Worm (Caenorhabditis elegans) whole organism, young adult: ENCODE measurements around the gene mrps-18B.

ENCODE experiments used
- B0336.3 ChIP-seq: fragments of 200-800 bp; sonication (Bioruptor generic); IDR thresholded peaks from 2 replicates; pipeline ENCODE4 v1.3.6; 2022; ENCODE audit warnings: missing genetic modification characterization, missing compliant biosample characterization
- ama-1 ChIP-seq, 3 experiments: fragments of 150-350 bp in 1 of 3; sonication (generic microtip) in 2 of 3; optimal IDR thresholded peaks; 2 replicates each; lab custom pipeline; 2014 to 2018; ENCODE audit warnings: missing biosample characterization in 2 of 3, missing genetic modification characterization in 2 of 3, missing genetic modification reagents in 2 of 3
- aptf-2 ChIP-seq: fragments of 200-800 bp; sonication (Bioruptor generic); conservative IDR thresholded peaks from 2 replicates; pipeline ENCODE4 v1.3.6; 2022; ENCODE audit warnings: missing genetic modification reagents, missing genetic modification characterization, missing compliant biosample characterization
- dox-1 ChIP-seq: fragments of 200-800 bp; sonication (Bioruptor generic); IDR thresholded peaks from 2 replicates; pipeline ENCODE4 v1.3.6; 2022; ENCODE audit warnings: missing genetic modification reagents, missing genetic modification characterization, missing compliant biosample characterization
- lin-35 ChIP-seq, 3 experiments: fragments of 150-350 bp in 2 of 3; sonication (generic microtip) in 1 of 3; optimal IDR thresholded peaks; 2 replicates each; lab custom pipeline; 2014 to 2018; ENCODE audit warnings: missing biosample characterization in 3 of 3, missing genetic modification characterization in 3 of 3, missing genetic modification reagents in 3 of 3
- lsy-27 ChIP-seq: sonication (generic microtip); optimal IDR thresholded peaks from 2 replicates; lab custom pipeline; 2017; ENCODE audit warnings: missing genetic modification characterization, mild to moderate bottlenecking, missing compliant biosample characterization, antibody characterized with exemption, missing genotype, borderline replicate concordance; ENCODE audit not compliant: insufficient read depth
- sea-2 ChIP-seq: fragments of 200-800 bp; sonication (Bioruptor generic); IDR thresholded peaks from 2 replicates; pipeline ENCODE4 v1.3.6; 2022; ENCODE audit warnings: missing genetic modification characterization, missing compliant biosample characterization
- snpc-3.4 ChIP-seq: sonication (generic microtip); optimal IDR thresholded peaks from 2 replicates; lab custom pipeline; 2017; ENCODE audit warnings: missing genetic modification characterization, mild to moderate bottlenecking, missing compliant biosample characterization, antibody characterized with exemption, moderate library complexity, missing genotype, missing genetic modification reagents

ce11 chrII:8515521-8515920, 10.0 kb upstream of the mrps-18B start:
- TF ChIP-seq dox-1 (GFP tag; lab: Robert Waterston, UW) (no peak), B0336.3 (GFP tag; lab: Robert Waterston, UW) (no peak), aptf-2 (GFP tag; lab: Robert Waterston, UW) (no peak), lin-35 (GFP tag; optimal IDR thresholded peaks at IDR 0.05; lab: Kevin White, UChicago) (no peak), ama-1 (optimal IDR thresholded peaks at IDR 0.05; lab: Kevin White, UChicago) (no peak), ama-1 (GFP tag; optimal IDR thresholded peaks at IDR 0.05; lab: Kevin White, UChicago) (no peak), lsy-27 (no peak), sea-2 (GFP tag; lab: Robert Waterston, UW) (no peak), snpc-3.4 (no peak)
